Worm (Caenorhabditis elegans) whole organism, young adult: Measurements from ENCODE around the gene gck-4.

Source experiments
- B0261.1 ChIP-seq: sonication (generic microtip); optimal IDR thresholded peaks from 2 replicates; lab custom pipeline; 2016; ENCODE audit warnings: mild to moderate bottlenecking, missing genetic modification characterization, moderate library complexity, missing compliant biosample characterization
- D2030.7 ChIP-seq: fragments of 200-800 bp; sonication (Bioruptor generic); IDR thresholded peaks from 2 replicates; pipeline ENCODE4 v1.3.6; 2022; ENCODE audit warnings: missing genetic modification reagents, missing genetic modification characterization, missing compliant biosample characterization
- F39B2.1 ChIP-seq: fragments of 200-800 bp; sonication (Bioruptor generic); IDR thresholded peaks from 2 replicates; pipeline ENCODE4 v1.3.6; 2022; ENCODE audit warnings: missing genetic modification reagents, missing genetic modification characterization, missing compliant biosample characterization
- T07F8.4 ChIP-seq: sonication (generic microtip); optimal IDR thresholded peaks from 2 replicates; lab custom pipeline; 2016; ENCODE audit warnings: mild to moderate bottlenecking, missing genetic modification characterization, moderate library complexity, missing compliant biosample characterization
- T26A5.8 ChIP-seq: sonication (generic microtip); optimal IDR thresholded peaks from 2 replicates; lab custom pipeline; 2016; ENCODE audit warnings: missing genetic modification characterization, missing compliant biosample characterization
- ZK185.1 ChIP-seq: sonication (generic microtip); optimal IDR thresholded peaks from 2 replicates; lab custom pipeline; 2016; ENCODE audit warnings: mild to moderate bottlenecking, missing genetic modification characterization, missing compliant biosample characterization; ENCODE audit not compliant: poor library complexity, severe bottlenecking
- akir-1 ChIP-seq: fragments of 200-800 bp; sonication (Bioruptor generic); optimal IDR thresholded peaks from 2 replicates; lab custom pipeline; 2018; ENCODE audit warnings: mild to moderate bottlenecking, missing genetic modification characterization, moderate library complexity, missing compliant biosample characterization
- aptf-2 ChIP-seq: fragments of 200-800 bp; sonication (Bioruptor generic); conservative IDR thresholded peaks from 2 replicates; pipeline ENCODE4 v1.3.6; 2022; ENCODE audit warnings: missing genetic modification reagents, missing genetic modification characterization, missing compliant biosample characterization
- atf-7 ChIP-seq: sonication (generic microtip); optimal IDR thresholded peaks from 2 replicates; lab custom pipeline; 2017; ENCODE audit warnings: mild to moderate bottlenecking, missing genetic modification characterization, missing compliant biosample characterization
- athp-1 ChIP-seq: sonication (generic microtip); optimal IDR thresholded peaks from 2 replicates; lab custom pipeline; 2017; ENCODE audit warnings: mild to moderate bottlenecking, missing genetic modification characterization, missing compliant biosample characterization
- bed-1 ChIP-seq: fragments of 200-800 bp; sonication (Bioruptor generic); IDR thresholded peaks from 2 replicates; pipeline ENCODE4 v1.3.6; 2022; ENCODE audit warnings: missing genetic modification reagents, missing genetic modification characterization, missing compliant biosample characterization
- ccch-3 ChIP-seq: fragments of 200-800 bp; sonication (Bioruptor generic); optimal IDR thresholded peaks from 2 replicates; lab custom pipeline; 2018; ENCODE audit warnings: mild to moderate bottlenecking, missing genetic modification characterization, missing compliant biosample characterization
- cebp-2 ChIP-seq: fragments of 200-800 bp; sonication (Bioruptor generic); IDR thresholded peaks from 2 replicates; pipeline ENCODE4 v1.3.6; 2022; ENCODE audit warnings: missing genetic modification characterization, missing compliant biosample characterization
- die-1 ChIP-seq: sonication (generic microtip); optimal IDR thresholded peaks from 2 replicates; lab custom pipeline; 2016; ENCODE audit warnings: missing genotype, mild to moderate bottlenecking, missing genetic modification characterization, missing compliant biosample characterization
- efl-1 ChIP-seq: fragments of 150-350 bp; optimal IDR thresholded peaks from 2 replicates; lab custom pipeline; 2014; ENCODE audit warnings: missing biosample characterization, missing genetic modification reagents, missing genetic modification characterization
- gei-17 ChIP-seq: fragments of 200-800 bp; sonication (Bioruptor generic); optimal IDR thresholded peaks from 2 replicates; lab custom pipeline; 2018; ENCODE audit warnings: mild to moderate bottlenecking, missing genetic modification characterization, missing compliant biosample characterization
- hlh-26 ChIP-seq: fragments of 200-800 bp; sonication (Bioruptor generic); conservative IDR thresholded peaks from 2 replicates; pipeline ENCODE4 v1.3.6; 2022; ENCODE audit warnings: missing genetic modification reagents, missing genetic modification characterization, missing compliant biosample characterization
- hrde-1 ChIP-seq: sonication (generic microtip); optimal IDR thresholded peaks from 2 replicates; lab custom pipeline; 2016; ENCODE audit warnings: missing genetic modification characterization, mild to moderate bottlenecking, missing compliant biosample characterization, moderate library complexity, missing genotype, missing genetic modification reagents, borderline replicate concordance
- hsf-1 ChIP-seq: fragments of 200-800 bp; sonication (Bioruptor generic); IDR thresholded peaks from 2 replicates; pipeline ENCODE4 v1.3.6; 2022; ENCODE audit warnings: missing genetic modification reagents, missing genetic modification characterization, missing compliant biosample characterization
- let-526 ChIP-seq: fragments of 200-800 bp; sonication (Bioruptor generic); IDR thresholded peaks from 2 replicates; pipeline ENCODE4 v1.3.6; 2022; ENCODE audit warnings: missing genetic modification reagents, missing genetic modification characterization, missing compliant biosample characterization
- let-607 ChIP-seq, 2 experiments: fragments of 200-800 bp in 1 of 2; sonication (Bioruptor generic) in 1 of 2; sonication (generic microtip) in 1 of 2; optimal IDR thresholded peaks; 2 replicates each; lab custom pipeline; 2016 to 2018; ENCODE audit warnings: mild to moderate bottlenecking in 2 of 2, missing compliant biosample characterization in 2 of 2, missing genetic modification characterization in 2 of 2, moderate library complexity in 2 of 2, missing genotype in 1 of 2
- lin-26 ChIP-seq: fragments of 200-800 bp; sonication (Bioruptor generic); IDR thresholded peaks from 2 replicates; pipeline ENCODE4 v1.3.6; 2022; ENCODE audit warnings: missing genetic modification reagents, missing genetic modification characterization, missing compliant biosample characterization
- madf-10 ChIP-seq: sonication (generic microtip); optimal IDR thresholded peaks from 2 replicates; lab custom pipeline; 2016; ENCODE audit warnings: mild to moderate bottlenecking, missing genetic modification characterization, missing compliant biosample characterization
- nhr-80 ChIP-seq: sonication (generic microtip); optimal IDR thresholded peaks from 2 replicates; lab custom pipeline; 2016; ENCODE audit warnings: missing genetic modification characterization, missing compliant biosample characterization
- pbrm-1 ChIP-seq: fragments of 200-800 bp; sonication (Bioruptor generic); IDR thresholded peaks from 2 replicates; pipeline ENCODE4 v1.3.6; 2022; ENCODE audit warnings: missing genetic modification reagents, missing genetic modification characterization, missing compliant biosample characterization
- rpc-1 ChIP-seq, 2 experiments: fragments of 150-350 bp in 1 of 2; sonication (generic microtip) in 1 of 2; optimal IDR thresholded peaks; 2 replicates each; lab custom pipeline; 2014 to 2018; ENCODE audit warnings: missing biosample characterization in 1 of 2, missing genetic modification characterization in 1 of 2, missing genetic modification reagents in 1 of 2, missing genotype in 1 of 2
- snpc-3.4 ChIP-seq: sonication (generic microtip); optimal IDR thresholded peaks from 2 replicates; lab custom pipeline; 2017; ENCODE audit warnings: missing genetic modification characterization, mild to moderate bottlenecking, missing compliant biosample characterization, antibody characterized with exemption, moderate library complexity, missing genotype, missing genetic modification reagents
- snpc-4 ChIP-seq, 5 experiments: fragments of 150-350 bp in 1 of 5; sonication (generic microtip) in 4 of 5; optimal IDR thresholded peaks; 2 replicates each; lab custom pipeline; 2014 to 2018; ENCODE audit warnings: missing genetic modification characterization in 5 of 5, missing biosample characterization in 3 of 5, antibody characterized with exemption in 2 of 5, mild to moderate bottlenecking in 2 of 5, missing compliant biosample characterization in 2 of 5, missing genotype in 2 of 5, moderate library complexity in 2 of 5, missing genetic modification reagents in 1 of 5
- tbp1 ChIP-seq: fragments of 200-800 bp; sonication (Bioruptor generic); optimal IDR thresholded peaks from 2 replicates; lab custom pipeline; 2018; ENCODE audit warnings: mild to moderate bottlenecking, missing genetic modification characterization, missing compliant biosample characterization
- unc-62 ChIP-seq: fragments of 150-350 bp; optimal IDR thresholded peaks from 2 replicates; lab custom pipeline; 2014; ENCODE audit warnings: missing biosample characterization, missing genetic modification reagents, missing genetic modification characterization
- ztf-18 ChIP-seq: sonication (generic microtip); optimal IDR thresholded peaks from 2 replicates; lab custom pipeline; 2016; ENCODE audit warnings: missing genotype, mild to moderate bottlenecking, missing genetic modification characterization, missing compliant biosample characterization
- ztf-25 ChIP-seq: fragments of 200-800 bp; sonication (Bioruptor generic); IDR thresholded peaks from 2 replicates; pipeline ENCODE4 v1.3.6; 2022; ENCODE audit warnings: missing genetic modification reagents, missing genetic modification characterization, missing compliant biosample characterization
- ztf-3 ChIP-seq: fragments of 200-800 bp; sonication (Bioruptor generic); optimal IDR thresholded peaks from 2 replicates; lab custom pipeline; 2018; ENCODE audit warnings: mild to moderate bottlenecking, missing genetic modification characterization, missing compliant biosample characterization

gck-4 gene

DNA sequence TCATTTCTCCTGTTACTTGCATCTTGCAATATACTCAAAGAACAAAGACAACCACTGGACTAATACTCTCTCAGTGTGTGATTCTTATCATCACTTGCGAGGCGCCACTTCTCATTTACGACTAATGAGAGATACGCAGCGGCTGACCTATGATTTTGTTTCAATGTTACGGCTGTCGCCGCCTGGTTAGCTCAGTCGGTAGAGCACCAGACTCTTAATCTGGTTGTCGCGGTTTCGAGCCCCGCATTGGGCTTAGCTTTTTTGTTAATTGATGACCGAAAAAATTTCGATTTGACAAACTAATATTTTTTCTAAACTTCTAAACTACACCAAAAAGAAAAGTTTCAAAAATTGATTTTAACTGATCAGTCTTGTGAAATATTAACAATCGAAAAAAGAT is 39.3 kb downstream of the gck-4 start (continued):
- TF ChIP-seq akir-1 (GFP tag; lab: Kevin White, UChicago) (no peak), hrde-1 (tag; lab: Kevin White, UChicago) (no peak), aptf-2 (0 out of 2 replicates have a peak, but pooled peaks have one; percentile 9), cebp-2 (no peak), F39B2.1 (GFP tag; lab: Robert Waterston, UW) (no peak), gei-17 (GFP tag; lab: Kevin White, UChicago) (no peak), madf-10 (tag; lab: Kevin White, UChicago) (peak; percentile 8), atf-7 (tag; lab: Kevin White, UChicago) (no peak), T26A5.8 (tag; lab: Kevin White, UChicago) (no peak), let-526 (GFP tag; lab: Robert Waterston, UW) (no peak), ccch-3 (GFP tag; lab: Kevin White, UChicago) (no peak)

DNA sequence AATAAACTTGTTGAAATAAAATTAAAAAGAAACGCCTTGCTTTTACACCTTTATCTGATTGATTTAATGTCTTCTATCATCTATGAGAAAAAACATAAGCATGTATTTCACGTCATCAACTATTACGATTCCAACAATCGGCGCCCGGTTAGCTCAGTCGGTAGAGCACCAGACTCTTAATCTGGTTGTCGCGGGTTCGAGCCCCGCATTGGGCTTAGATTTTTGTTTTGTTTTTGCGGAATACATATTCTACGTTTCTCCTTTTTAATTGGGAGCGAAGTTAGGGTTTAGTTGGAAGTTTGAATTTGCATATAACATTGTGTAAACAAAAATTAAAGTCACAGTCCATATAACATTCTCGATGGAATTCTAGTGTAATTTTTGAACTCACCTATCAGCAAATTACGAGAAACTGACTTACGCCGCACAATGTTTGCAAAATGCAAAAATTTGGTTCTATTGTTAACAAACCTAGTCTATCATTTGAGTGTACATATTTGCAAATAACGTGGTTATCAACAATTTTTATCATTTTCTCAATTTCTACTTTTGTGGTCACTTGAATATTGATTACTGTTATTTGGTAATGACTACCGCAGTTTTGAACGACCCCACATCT is 40.2 kb downstream of the gck-4 start, which contains the start of gene shc-3:
Gene shc-3 (plus strand): TSS at position 484 of the 619 bp plus-strand sequence.
- TF ChIP-seq snpc-3.4 (tag; lab: Kevin White, UChicago): peak; percentile 49
- peak; percentile 69 for TF ChIP-seq B0261.1 (tag; lab: Kevin White, UChicago)
- no peak for TF ChIP-seq athp-1 (tag; lab: Kevin White, UChicago)
- no peak for TF ChIP-seq unc-62 (GFP tag; lab: Kevin White, UChicago)
- TF ChIP-seq D2030.7 (GFP tag; lab: Robert Waterston, UW): peak; percentile 54
- peak; percentile 74 for TF ChIP-seq rpc-1 (optimal IDR thresholded peaks at IDR 0.05; lab: Kevin White, UChicago)
- TF ChIP-seq rpc-1 (tag; optimal IDR thresholded peaks at IDR 0.05; lab: Kevin White, UChicago): peak; percentile 86
- no peak for TF ChIP-seq ztf-3 (GFP tag; lab: Kevin White, UChicago)
- TF ChIP-seq bed-1 (GFP tag; lab: Robert Waterston, UW): no peak
- 0 out of 2 replicates have a peak, but pooled peaks have one; percentile 31 for TF ChIP-seq ztf-25 (GFP tag; lab: Robert Waterston, UW)
- peak; percentile 16 for TF ChIP-seq ztf-18
- peak; percentile 41 for TF ChIP-seq die-1 (tag; lab: Kevin White, UChicago)
- TF ChIP-seq pbrm-1 (GFP tag; lab: Robert Waterston, UW): 0 out of 2 replicates have a peak, but pooled peaks have one; percentile 9
- peak; percentile 73 for TF ChIP-seq lin-26 (GFP tag; lab: Robert Waterston, UW)
- no peak for TF ChIP-seq snpc-4 (GFP tag; optimal IDR thresholded peaks at IDR 0.05; lab: Kevin White, UChicago)
- TF ChIP-seq snpc-4 (tag; optimal IDR thresholded peaks at IDR 0.05; lab: Kevin White, UChicago): peak in 1 of 4 experiments; percentile 66
- TF ChIP-seq ZK185.1 (tag; lab: Kevin White, UChicago): peak; percentile 33
- peak; percentile 4 for TF ChIP-seq nhr-80 (tag; lab: Kevin White, UChicago)
- peak; percentile 92 for TF ChIP-seq tbp1

- TF ChIP-seq let-607 (tag; optimal IDR thresholded peaks at IDR 0.05; lab: Kevin White, UChicago) (no peak), cebp-2 (no peak), hlh-26 (GFP tag; lab: Robert Waterston, UW) (no peak), rpc-1 (optimal IDR thresholded peaks at IDR 0.05; lab: Kevin White, UChicago) (no peak), rpc-1 (tag; optimal IDR thresholded peaks at IDR 0.05; lab: Kevin White, UChicago) (no peak), T07F8.4 (tag; lab: Kevin White, UChicago) (no peak), hsf-1 (GFP tag; lab: Robert Waterston, UW) (no peak), efl-1 (GFP tag; lab: Kevin White, UChicago) (no peak)
Measured at ce11 chrX:13722821-13723220, 45.8 kb downstream of the gck-4 start, which contains the start of gene poml-1. poml-1 (minus strand) TSS chrX:13722921.
